Worm (Caenorhabditis elegans): ENCODE data around the gene dnj-19.
A peak's percentile ranks its signal among the peaks of the same experiment; 100 is the strongest.

The dnj-19 gene

DNA sequence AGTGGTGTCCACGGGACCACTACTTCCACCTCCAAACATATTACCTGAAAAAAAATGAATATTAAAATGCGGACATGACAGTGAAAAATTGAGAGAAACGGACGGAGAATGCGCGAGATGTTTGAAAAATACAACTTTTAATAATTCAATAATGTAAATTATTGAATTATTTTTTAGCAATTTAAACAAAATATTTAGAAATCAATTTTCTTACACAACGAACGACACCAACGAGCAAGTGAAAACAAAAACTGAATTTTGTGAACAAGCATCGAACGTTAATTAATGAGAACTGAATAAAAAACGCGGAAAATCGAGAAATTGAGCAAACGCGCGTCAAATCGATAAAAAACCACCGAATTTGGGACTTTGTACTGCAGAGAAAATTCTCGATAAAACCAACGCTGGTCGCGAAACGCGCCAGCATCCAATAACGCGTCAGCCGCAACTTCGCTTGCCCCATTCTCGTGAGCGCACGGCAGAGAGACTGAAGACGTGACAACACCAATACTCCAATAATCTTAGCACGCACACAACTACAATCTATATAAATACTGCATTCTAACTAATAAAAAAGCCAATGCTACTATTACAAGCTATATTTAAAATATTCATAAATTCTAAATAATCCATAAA is at the start of gene dnj-19, which contains the start of gene nhr-47 (continued):
- TF ChIP-seq F49E8.2 (tag; optimal IDR thresholded peaks at IDR 0.05; ENCODE audit: insufficient read depth) = peak; percentile 58
- TF ChIP-seq rcor-1 (GFP tag; IDR thresholded peaks at IDR 0.05) = peak; percentile 91
- TF ChIP-seq ztf-6 (GFP tag; IDR thresholded peaks at IDR 0.05) = peak; percentile 76; the same call in 1 of the 2 replicates
- peak; percentile 70 for TF ChIP-seq nhr-80 (tag; optimal IDR thresholded peaks at IDR 0.05)
- TF ChIP-seq K12H6.12 (tag; optimal IDR thresholded peaks at IDR 0.05) = peak; percentile 73
- 0 out of 2 replicates have a peak, but pooled peaks have one; percentile 32 for TF ChIP-seq Y95B8A.8 (GFP tag; IDR thresholded peaks at IDR 0.05)
- TF ChIP-seq hlh-12 (tag; optimal IDR thresholded peaks at IDR 0.05) = no peak
- TF ChIP-seq attf-6 (GFP tag; IDR thresholded peaks at IDR 0.05) = peak; percentile 71
- peak; percentile 73 for TF ChIP-seq tbp1 (GFP tag; optimal IDR thresholded peaks at IDR 0.05)
- TF ChIP-seq hlh-26 (GFP tag; conservative IDR thresholded peaks at IDR 0.05) = no peak
- no peak for TF ChIP-seq mxl-1 (tag; optimal IDR thresholded peaks at IDR 0.05)
- peak; percentile 70 for TF ChIP-seq Y67H2A.10 (GFP tag; conservative IDR thresholded peaks at IDR 0.05)
- peak; percentile 75 for TF ChIP-seq ceh-100 (GFP tag; IDR thresholded peaks at IDR 0.05)
- 0 out of 2 replicates have a peak, but pooled peaks have one; percentile 21 for TF ChIP-seq let-526 (GFP tag; IDR thresholded peaks at IDR 0.05)
- peak; percentile 79 for TF ChIP-seq F33H1.4 (GFP tag; IDR thresholded peaks at IDR 0.05)
- peak; percentile 85 for TF ChIP-seq tlf-1 (GFP tag; optimal IDR thresholded peaks at IDR 0.05)
- peak in 2 of 3 experiments; percentile 38 to 92 for TF ChIP-seq lin-35 (GFP tag; optimal IDR thresholded peaks at IDR 0.05)
- TF ChIP-seq lir-1 (GFP tag; conservative IDR thresholded peaks at IDR 0.05) = peak; percentile 85
- TF ChIP-seq K11D2.4 (GFP tag; IDR thresholded peaks at IDR 0.05) = peak; percentile 90
- TF ChIP-seq ztf-28 (GFP tag; IDR thresholded peaks at IDR 0.05) = 0 out of 2 replicates have a peak, but pooled peaks have one; percentile 19
- peak; percentile 78 for TF ChIP-seq attf-3 (GFP tag; conservative IDR thresholded peaks at IDR 0.05)
- TF ChIP-seq cebp-1 (GFP tag; IDR thresholded peaks at IDR 0.05) = peak; percentile 53
- peak; percentile 89 for TF ChIP-seq cebp-1 (tag; optimal IDR thresholded peaks at IDR 0.05)
- TF ChIP-seq Y56A3A.18 (GFP tag; IDR thresholded peaks at IDR 0.05) = peak; percentile 96
- peak; percentile 98 for TF ChIP-seq hsf-1 (GFP tag; IDR thresholded peaks at IDR 0.05)
- TF ChIP-seq mcd-1 (GFP tag; IDR thresholded peaks at IDR 0.05) = peak; percentile 94
- TF ChIP-seq nhr-120 (GFP tag; IDR thresholded peaks at IDR 0.05) = no peak
- TF ChIP-seq egrh-3 (GFP tag; IDR thresholded peaks at IDR 0.05) = no peak
- TF ChIP-seq Y53G8AR.9 (GFP tag; conservative IDR thresholded peaks at IDR 0.05) = peak; percentile 96
- TF ChIP-seq ceh-27 (GFP tag; optimal IDR thresholded peaks at IDR 0.05) = peak; percentile 87
- no peak for TF ChIP-seq fkh-3 (tag; optimal IDR thresholded peaks at IDR 0.05)
- TF ChIP-seq egl-44 (GFP tag; IDR thresholded peaks at IDR 0.05) = peak; percentile 89
- no peak; the same call in 1 of the 2 replicates for TF ChIP-seq zfh-2 (GFP tag; conservative IDR thresholded peaks at IDR 0.05)
- peak; percentile 67 for TF ChIP-seq B0035.1 (tag; optimal IDR thresholded peaks at IDR 0.05)
- peak; percentile 89 for TF ChIP-seq madf-6 (GFP tag; IDR thresholded peaks at IDR 0.05)
- peak; percentile 96 for TF ChIP-seq ekl-4 (GFP tag; IDR thresholded peaks at IDR 0.05)
- TF ChIP-seq ceh-91 (GFP tag; IDR thresholded peaks at IDR 0.05) = peak; percentile 72
- TF ChIP-seq madf-10 (tag; optimal IDR thresholded peaks at IDR 0.05) = peak; percentile 75
- TF ChIP-seq gei-17 (GFP tag; optimal IDR thresholded peaks at IDR 0.05) = peak; percentile 50
- peak; percentile 59 for TF ChIP-seq unc-130 (GFP tag; optimal IDR thresholded peaks at IDR 0.05)
- peak; percentile 85 for TF ChIP-seq athp-1 (tag; optimal IDR thresholded peaks at IDR 0.05)
- peak; percentile 91 for TF ChIP-seq C17E4.6 (GFP tag; IDR thresholded peaks at IDR 0.05)
- TF ChIP-seq snpc-1.3 (tag; optimal IDR thresholded peaks at IDR 0.05; ENCODE audit: insufficient read depth) = no peak
- peak; percentile 1 for TF ChIP-seq rpc-1 (optimal IDR thresholded peaks at IDR 0.05)
- no peak for TF ChIP-seq rpc-1 (tag; optimal IDR thresholded peaks at IDR 0.05)
- no peak for TF ChIP-seq bed-2 (GFP tag; IDR thresholded peaks at IDR 0.05)
- TF ChIP-seq xnd-1 (tag; optimal IDR thresholded peaks at IDR 0.05) = peak; percentile 82
- TF ChIP-seq cebp-2 (GFP tag; IDR thresholded peaks at IDR 0.05) = no peak
